Worm (Caenorhabditis elegans): ENCODE measurements around the gene spig-1.

ce11 chrV:7015872-7016271, 35.6 kb upstream of the spig-1 start, which contains the start of gene C33G8.13:
- TF ChIP-seq unc-62 (GFP tag; optimal IDR thresholded peaks at IDR 0.05) = no peak
- TF ChIP-seq nhr-76 (tag; optimal IDR thresholded peaks at IDR 0.05) = no peak
- TF ChIP-seq nhr-12 (tag; optimal IDR thresholded peaks at IDR 0.05) = no peak
- no peak for TF ChIP-seq ama-1 (optimal IDR thresholded peaks at IDR 0.05)
- TF ChIP-seq unc-39 (tag; optimal IDR thresholded peaks at IDR 0.05) = no peak
- no peak for TF ChIP-seq nhr-23 (tag; optimal IDR thresholded peaks at IDR 0.05)
- TF ChIP-seq fkh-2 (tag; optimal IDR thresholded peaks at IDR 0.05) = no peak
